Fruit fly (Drosophila melanogaster) whole organism, embryonic: ENCODE measurements around the gene Pi3K68D.

Experiments
- Ada2b ChIP-seq: fragments of 200-800 bp; sonication (Bioruptor generic); IDR thresholded peaks from 2 replicates; pipeline ENCODE4 v1.3.6; 2022; ENCODE audit warnings: missing biosample characterization, missing genetic modification characterization
- Aef1 ChIP-seq: fragments of 200-800 bp; sonication (Bioruptor generic); IDR thresholded peaks from 3 replicates; pipeline ENCODE4 v1.3.6; 2022; ENCODE audit warnings: missing biosample characterization, missing genetic modification characterization
- Bdp1 ChIP-seq: fragments of 200-800 bp; sonication (Bioruptor generic); optimal IDR thresholded peaks from 3 replicates; lab custom pipeline; 2016; ENCODE audit warnings: missing biosample characterization, missing genetic modification characterization
- CG1024 ChIP-seq: fragments of 200-800 bp; sonication (Bioruptor generic); IDR thresholded peaks from 2 replicates; pipeline ENCODE4 v1.3.6; 2022; ENCODE audit warnings: missing biosample characterization, missing genetic modification characterization
- CG10321 ChIP-seq: fragments of 200-800 bp; sonication (Bioruptor generic); IDR thresholded peaks from 2 replicates; pipeline ENCODE4 v1.3.6; 2022; ENCODE audit warnings: missing biosample characterization, missing genetic modification characterization
- CG10543 ChIP-seq: fragments of 200-800 bp; sonication (Bioruptor generic); optimal IDR thresholded peaks from 3 replicates; lab custom pipeline; 2017; ENCODE audit warnings: missing biosample characterization, mild to moderate bottlenecking, missing genetic modification characterization, moderate library complexity
- CG10959 ChIP-seq: fragments of 200-800 bp; sonication (Bioruptor generic); IDR thresholded peaks from 2 replicates; pipeline ENCODE4 v1.3.6; 2022; ENCODE audit warnings: missing biosample characterization, missing genetic modification characterization
- CG12071 ChIP-seq: fragments of 200-800 bp; sonication (Bioruptor generic); optimal IDR thresholded peaks from 3 replicates; lab custom pipeline; 2018; ENCODE audit warnings: missing biosample characterization, mild to moderate bottlenecking, missing genetic modification characterization
- CG14441 ChIP-seq: fragments of 200-800 bp; sonication (Bioruptor generic); IDR thresholded peaks from 2 replicates; pipeline ENCODE4 v1.3.6; 2022; ENCODE audit warnings: missing biosample characterization, missing genetic modification characterization
- CG15011 ChIP-seq: fragments of 200-800 bp; sonication (Bioruptor generic); optimal IDR thresholded peaks from 3 replicates; lab custom pipeline; 2018; ENCODE audit warnings: missing biosample characterization, mild to moderate bottlenecking, missing genetic modification characterization
- CG15696 ChIP-seq: fragments of 200-800 bp; sonication (Bioruptor generic); optimal IDR thresholded peaks from 2 replicates; lab custom pipeline; 2019; ENCODE audit warnings: missing biosample characterization, mild to moderate bottlenecking, missing genetic modification characterization, moderate library complexity
- CG1792 ChIP-seq: fragments of 200-800 bp; sonication (Bioruptor generic); optimal IDR thresholded peaks from 2 replicates; lab custom pipeline; 2016; ENCODE audit warnings: missing biosample characterization, missing genetic modification characterization
- CG32532 ChIP-seq: fragments of 200-800 bp; sonication (Bioruptor generic); IDR thresholded peaks from 2 replicates; pipeline ENCODE4 v1.3.6; 2022; ENCODE audit warnings: missing biosample characterization, missing genetic modification characterization
- CG32767 ChIP-seq: fragments of 200-800 bp; sonication (Bioruptor generic); IDR thresholded peaks from 2 replicates; pipeline ENCODE4 v1.3.6; 2022; ENCODE audit warnings: missing biosample characterization, missing genetic modification characterization
- CG32772 ChIP-seq: fragments of 200-800 bp; sonication (Bioruptor generic); IDR thresholded peaks from 2 replicates; pipeline ENCODE4 v1.3.6; 2022; ENCODE audit warnings: missing biosample characterization, missing genetic modification characterization
- CG34422 ChIP-seq: fragments of 200-800 bp; sonication (Bioruptor generic); IDR thresholded peaks from 3 replicates; pipeline ENCODE4 v1.3.6; 2022; ENCODE audit warnings: missing biosample characterization, missing genetic modification characterization
- CG3838 ChIP-seq: fragments of 200-800 bp; sonication (Bioruptor generic); optimal IDR thresholded peaks from 3 replicates; lab custom pipeline; 2016; ENCODE audit warnings: missing biosample characterization, missing genetic modification characterization
- CG3847 ChIP-seq: fragments of 200-800 bp; sonication (Bioruptor generic); IDR thresholded peaks from 2 replicates; pipeline ENCODE4 v1.3.6; 2022; ENCODE audit warnings: missing biosample characterization, missing genetic modification characterization
- CG6654 ChIP-seq: fragments of 200-800 bp; sonication (Bioruptor generic); optimal IDR thresholded peaks from 2 replicates; lab custom pipeline; 2017; ENCODE audit warnings: missing biosample characterization, mild to moderate bottlenecking, missing genetic modification characterization
- CG6689 ChIP-seq: fragments of 200-800 bp; sonication (Bioruptor generic); IDR thresholded peaks from 2 replicates; pipeline ENCODE4 v1.3.6; 2022; ENCODE audit warnings: missing biosample characterization, missing genetic modification characterization
- CG7556 ChIP-seq: fragments of 200-800 bp; sonication (Bioruptor generic); optimal IDR thresholded peaks from 2 replicates; lab custom pipeline; 2017; ENCODE audit warnings: missing biosample characterization, mild to moderate bottlenecking, missing genetic modification characterization
- CG8478 ChIP-seq: fragments of >200 bp; optimal IDR thresholded peaks from 2 replicates; lab custom pipeline; 2018
- Dip2 ChIP-seq: fragments of 200-800 bp; sonication (Bioruptor generic); IDR thresholded peaks from 2 replicates; pipeline ENCODE4 v1.3.6; 2022; ENCODE audit warnings: missing biosample characterization, missing genetic modification characterization
- Dip3 ChIP-seq: fragments of 200-800 bp; sonication (Bioruptor generic); optimal IDR thresholded peaks from 3 replicates; lab custom pipeline; 2016; ENCODE audit warnings: missing biosample characterization, missing genetic modification characterization
- HLH3B ChIP-seq: fragments of 200-800 bp; sonication (Bioruptor generic); IDR thresholded peaks from 2 replicates; pipeline ENCODE4 v1.3.6; 2022; ENCODE audit warnings: missing biosample characterization, missing genetic modification characterization
- HLH4C ChIP-seq: fragments of 200-800 bp; sonication (Bioruptor generic); IDR thresholded peaks from 3 replicates; pipeline ENCODE4 v1.3.6; 2022; ENCODE audit warnings: missing biosample characterization, missing genetic modification characterization; ENCODE audit not compliant: partially characterized antibody
- Hsf ChIP-seq: fragments of 200-800 bp; sonication (Bioruptor generic); optimal IDR thresholded peaks from 3 replicates; lab custom pipeline; 2016; ENCODE audit warnings: missing biosample characterization, missing genetic modification characterization
- Myb ChIP-seq: fragments of 200-800 bp; sonication (Bioruptor generic); optimal IDR thresholded peaks from 2 replicates; lab custom pipeline; 2016; ENCODE audit warnings: missing biosample characterization, missing genetic modification characterization
- Neu2 ChIP-seq: fragments of 200-800 bp; sonication (Bioruptor generic); optimal IDR thresholded peaks from 3 replicates; lab custom pipeline; 2016; ENCODE audit warnings: missing biosample characterization, missing genetic modification characterization, borderline replicate concordance
- Pdp1 ChIP-seq, 2 experiments: fragments of 200-800 bp; sonication (Bioruptor generic); optimal IDR thresholded peaks; 3 replicates each; lab custom pipeline; 2016; ENCODE audit warnings: missing biosample characterization in 2 of 2, missing genetic modification characterization in 2 of 2, mild to moderate bottlenecking in 1 of 2, moderate library complexity in 1 of 2
- Ravus ChIP-seq: fragments of 200-800 bp; sonication (Bioruptor generic); IDR thresholded peaks from 2 replicates; pipeline ENCODE4 v1.3.6; 2022; ENCODE audit warnings: missing biosample characterization, missing genetic modification characterization
- al ChIP-seq: fragments of 200-800 bp; sonication (Bioruptor generic); IDR thresholded peaks from 2 replicates; pipeline ENCODE4 v1.3.6; 2022; ENCODE audit warnings: missing biosample characterization, missing genetic modification characterization
- amos ChIP-seq: fragments of 200-800 bp; sonication (Bioruptor generic); IDR thresholded peaks from 2 replicates; pipeline ENCODE4 v1.3.6; 2022; ENCODE audit warnings: missing biosample characterization, missing genetic modification characterization; ENCODE audit not compliant: partially characterized antibody
- ap ChIP-seq: fragments of 200-800 bp; sonication (Bioruptor generic); IDR thresholded peaks from 2 replicates; pipeline ENCODE4 v1.3.6; 2022; ENCODE audit warnings: missing biosample characterization, missing genetic modification characterization
- danr ChIP-seq: fragments of 200-800 bp; sonication (Bioruptor generic); IDR thresholded peaks from 2 replicates; pipeline ENCODE4 v1.3.6; 2022; ENCODE audit warnings: missing biosample characterization, missing genetic modification characterization
- dysf ChIP-seq: fragments of 200-800 bp; sonication (Bioruptor generic); IDR thresholded peaks from 3 replicates; pipeline ENCODE4 v1.3.6; 2022; ENCODE audit warnings: missing biosample characterization, missing genetic modification characterization
- ewg ChIP-seq: fragments of 200-800 bp; sonication (Bioruptor generic); optimal IDR thresholded peaks from 3 replicates; lab custom pipeline; 2017; ENCODE audit warnings: mild to moderate bottlenecking, missing biosample characterization, missing genetic modification reagents, missing genetic modification characterization
- gsb ChIP-seq: fragments of 200-800 bp; sonication (Bioruptor generic); IDR thresholded peaks from 2 replicates; pipeline ENCODE4 v1.3.6; 2022; ENCODE audit warnings: missing biosample characterization, missing genetic modification characterization
- insv ChIP-seq, 2 experiments: fragments of 200-800 bp; sonication (Bioruptor generic); optimal IDR thresholded peaks; 3 replicates each; lab custom pipeline; 2016 to 2018; ENCODE audit warnings: missing biosample characterization in 2 of 2, missing genetic modification characterization in 2 of 2
- lab ChIP-seq: fragments of 200-800 bp; sonication (Bioruptor generic); optimal IDR thresholded peaks from 3 replicates; lab custom pipeline; 2017; ENCODE audit warnings: missing biosample characterization, missing genetic modification characterization, mild to moderate bottlenecking, moderate library complexity, missing genetic modification reagents
- lilli ChIP-seq: fragments of 200-800 bp; sonication (Bioruptor generic); optimal IDR thresholded peaks from 3 replicates; lab custom pipeline; 2016; ENCODE audit warnings: missing biosample characterization, missing genetic modification characterization
- lov ChIP-seq, 2 experiments: fragments of 200-800 bp in 1 of 2; fragments of >200 bp in 1 of 2; sonication (Bioruptor generic) in 1 of 2; IDR thresholded peaks in 1 of 2; optimal IDR thresholded peaks in 1 of 2; 2 replicates in 1 of 2; 3 replicates in 1 of 2; pipeline versions ENCODE4 v1.3.6 to Lab custom; 2017 to 2022; ENCODE audit warnings: missing biosample characterization in 1 of 2, missing genetic modification characterization in 1 of 2
- maf-S ChIP-seq: fragments of 200-800 bp; sonication (Bioruptor generic); optimal IDR thresholded peaks from 2 replicates; lab custom pipeline; 2016; ENCODE audit warnings: missing biosample characterization, missing genetic modification characterization
- otp ChIP-seq: fragments of 200-800 bp; sonication (Bioruptor generic); IDR thresholded peaks from 3 replicates; pipeline ENCODE4, ENCODE4 v1.3.6; 2022; ENCODE audit warnings: missing biosample characterization, missing genetic modification characterization
- pho ChIP-seq: fragments of 200-800 bp; sonication (Bioruptor generic); optimal IDR thresholded peaks from 2 replicates; lab custom pipeline; 2016; ENCODE audit warnings: missing biosample characterization, missing genetic modification characterization
- stc ChIP-seq: fragments of 200-800 bp; sonication (Bioruptor generic); IDR thresholded peaks from 2 replicates; pipeline ENCODE4 v1.3.6; 2022; ENCODE audit warnings: missing biosample characterization, missing genetic modification characterization
- stwl ChIP-seq: fragments of 200-800 bp; sonication (Bioruptor generic); optimal IDR thresholded peaks from 3 replicates; lab custom pipeline; 2018; ENCODE audit warnings: missing biosample characterization, mild to moderate bottlenecking, missing genetic modification characterization, moderate library complexity
- ttk ChIP-seq: fragments of 200-800 bp; sonication (Bioruptor generic); IDR thresholded peaks from 2 replicates; pipeline ENCODE4 v2.1.2; 2022; ENCODE audit warnings: missing biosample characterization, missing genetic modification characterization
- twi ChIP-seq: fragments of 200-800 bp; optimal IDR thresholded peaks from 2 replicates; lab custom pipeline; 2019; ENCODE audit warnings: missing biosample characterization, mild to moderate bottlenecking, missing genetic modification characterization, moderate library complexity
- vvl ChIP-seq: fragments of 200-800 bp; sonication (Bioruptor generic); IDR thresholded peaks from 2 replicates; pipeline ENCODE4 v1.3.6; 2022; ENCODE audit warnings: missing biosample characterization, missing genetic modification characterization
- yki ChIP-seq: fragments of >200 bp; optimal IDR thresholded peaks from 3 replicates; lab custom pipeline; 2018
- zfh2 ChIP-seq: fragments of 200-800 bp; sonication (Bioruptor generic); optimal IDR thresholded peaks from 2 replicates; lab custom pipeline; 2016; ENCODE audit warnings: missing biosample characterization, missing genetic modification characterization

Gene Pi3K68D

DNA sequence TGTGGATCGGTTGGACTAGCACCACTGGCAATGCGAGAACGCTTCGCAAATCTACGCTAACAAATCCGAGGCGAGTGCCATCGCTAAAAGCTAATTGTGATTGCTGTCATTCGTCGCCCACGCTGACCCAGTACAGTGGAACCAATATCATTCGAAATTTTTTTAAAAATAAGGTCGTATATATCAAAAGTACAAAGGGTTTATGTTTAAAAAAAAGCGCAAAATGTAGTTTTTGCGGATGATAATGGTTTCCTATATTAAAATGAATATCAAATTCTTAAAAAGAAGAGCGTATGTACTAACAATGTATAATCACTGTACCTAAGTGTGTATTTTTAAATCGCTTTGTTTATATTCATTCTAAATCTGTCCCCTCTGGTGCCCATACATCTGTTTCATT is 4.5 kb downstream of the Pi3K68D start (continued):
- TF ChIP-seq Ada2b (GFP tag; lab: Robert Waterston, UW) (peak; percentile 63), CG1024 (GFP tag; lab: Robert Waterston, UW) (no peak), Ravus (no peak; the same call in 1 of the 2 replicates), CG14441 (GFP tag; lab: Robert Waterston, UW) (peak; percentile 65), HLH4C (GFP tag; lab: Robert Waterston, UW) (no peak), stwl (tag; lab: Kevin White, UChicago) (no peak), HLH3B (GFP tag; lab: Robert Waterston, UW) (peak; percentile 57), CG10543 (peak; percentile 67), lab (no peak), Aef1 (GFP tag; lab: Robert Waterston, UW) (peak; percentile 39; the same call in 2 of the 3 replicates), CG10321 (0 out of 2 replicates have a peak, but pooled peaks have one; percentile 21), CG8478 (lab: Kevin White, UChicago) (no peak), Myb (GFP tag; lab: Kevin White, UChicago) (no peak), CG10959 (no peak), ttk (GFP tag; lab: Robert Waterston, UW) (no peak), dysf (peak; percentile 80), Dip3 (GFP tag; lab: Kevin White, UChicago) (peak; percentile 18), Hsf (GFP tag; lab: Kevin White, UChicago) (peak; percentile 9), CG34422 (GFP tag; lab: Robert Waterston, UW) (0 out of 3 replicates have a peak, but pooled peaks have one; percentile 31), Neu2 (GFP tag; lab: Kevin White, UChicago) (no peak), CG7556 (GFP tag; lab: Kevin White, UChicago) (no peak), CG15696 (no peak), CG32772 (peak; percentile 23; the same call in 1 of the 2 replicates), insv (GFP tag; optimal IDR thresholded peaks at IDR 0.05; lab: Kevin White, UChicago) (no peak), CG3838 (no peak), zfh2 (GFP tag; lab: Kevin White, UChicago) (peak; percentile 15), CG3847 (GFP tag; lab: Robert Waterston, UW) (peak; percentile 46; the same call in 1 of the 2 replicates), CG32532 (GFP tag; lab: Robert Waterston, UW) (peak; percentile 78), Pdp1 (GFP tag; optimal IDR thresholded peaks at IDR 0.05; lab: Kevin White, UChicago) (peak in 1 of 2 experiments; percentile 7), ap (GFP tag; lab: Robert Waterston, UW) (no peak), vvl (GFP tag; lab: Robert Waterston, UW) (peak; percentile 66; the same call in 1 of the 2 replicates), lilli (peak; percentile 57), lov (optimal IDR thresholded peaks at IDR 0.05; lab: Kevin White, UChicago) (no peak), lov (GFP tag; IDR thresholded peaks at IDR 0.05; lab: Robert Waterston, UW) (no peak), CG1792 (no peak), maf-S (GFP tag; lab: Kevin White, UChicago) (no peak), CG6654 (GFP tag; lab: Kevin White, UChicago) (no peak), CG32767 (GFP tag; lab: Robert Waterston, UW) (peak; percentile 47; the same call in 1 of the 2 replicates), amos (GFP tag; lab: Robert Waterston, UW) (no peak), CG12071 (GFP tag; lab: Kevin White, UChicago) (no peak), CG6689 (GFP tag; lab: Robert Waterston, UW) (peak; percentile 60), otp (GFP tag; lab: Robert Waterston, UW) (no peak), Bdp1 (GFP tag; lab: Kevin White, UChicago) (no peak), twi (tag; lab: Kevin White, UChicago) (no peak), ewg (GFP tag; lab: Kevin White, UChicago) (no peak), al (GFP tag; lab: Robert Waterston, UW) (peak; percentile 61), yki (no peak), danr (no peak), gsb (GFP tag; lab: Robert Waterston, UW) (0 out of 2 replicates have a peak, but pooled peaks have one; percentile 16), CG15011 (GFP tag; lab: Kevin White, UChicago) (peak; percentile 4), pho (GFP tag; lab: Kevin White, UChicago) (peak; percentile 29), Dip2 (no peak), stc (peak; percentile 34; the same call in 1 of the 2 replicates)
